Worm (Caenorhabditis elegans) whole organism, L4/young adult: Measurements from ENCODE around the gene ecps-2.

Source experiments
- W03F9.2 ChIP-seq: fragments of 150-350 bp; optimal IDR thresholded peaks from 2 replicates; lab custom pipeline; 2014; ENCODE audit warnings: missing biosample characterization, missing genetic modification characterization
- dao-5 ChIP-seq: sonication (generic microtip); optimal IDR thresholded peaks from 2 replicates; lab custom pipeline; 2016; ENCODE audit warnings: missing genotype, missing genetic modification characterization, moderate library complexity, missing compliant biosample characterization
- him-1 ChIP-seq: sonication (generic microtip); optimal IDR thresholded peaks from 2 replicates; lab custom pipeline; 2016; ENCODE audit warnings: missing genotype, missing genetic modification reagents, missing genetic modification characterization, missing compliant biosample characterization

DNA sequence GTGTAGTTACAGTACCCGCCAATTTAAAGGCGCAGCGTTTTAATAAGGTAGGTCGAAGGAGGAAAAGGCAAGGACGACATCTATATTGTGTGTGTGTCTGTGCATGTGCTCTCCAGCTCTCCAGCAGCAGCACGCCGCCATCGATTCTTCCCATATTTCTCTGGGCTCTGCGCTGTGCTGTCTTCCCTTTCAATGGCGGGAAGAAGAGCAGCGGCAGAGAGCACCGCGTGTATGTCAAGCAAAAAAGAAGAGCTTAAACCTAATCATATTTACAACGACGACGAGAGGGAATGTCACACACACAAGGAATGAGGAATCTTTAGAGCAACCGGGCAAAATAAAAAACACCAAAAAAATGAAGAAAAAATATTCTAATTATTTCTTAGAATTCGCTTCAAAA, 44.0 kb upstream of the ecps-2 start:
- peak; percentile 22 for TF ChIP-seq him-1
- no peak for TF ChIP-seq W03F9.2
- TF ChIP-seq dao-5 (tag; lab: Kevin White, UChicago): no peak
